Worm (Caenorhabditis elegans): ENCODE measurements around the gene F22F7.8.

ce11 chrV:2097653-2098052, 24.1 kb downstream of the F22F7.8 start, which contains the start of gene clec-208:
- TF ChIP-seq nhr-25 (tag; optimal IDR thresholded peaks at IDR 0.05) (no peak), snpc-4 (tag; optimal IDR thresholded peaks at IDR 0.05) (no peak), nhr-43 (tag; optimal IDR thresholded peaks at IDR 0.05; ENCODE audit: poor library complexity, severe bottlenecking) (no peak), jun-1 (tag; optimal IDR thresholded peaks at IDR 0.05) (no peak), unc-39 (tag; optimal IDR thresholded peaks at IDR 0.05) (no peak), unc-62 (GFP tag; optimal IDR thresholded peaks at IDR 0.05) (no peak), pqm-1 (tag; optimal IDR thresholded peaks at IDR 0.05) (no peak), fos-1 (tag; optimal IDR thresholded peaks at IDR 0.05) (no peak)

Measured in whole organism, L3 larva.